Worm (Caenorhabditis elegans): ENCODE data around the gene F31D5.7.
A peak's percentile ranks its signal among the peaks of the same experiment; 100 is the strongest.

The F31D5.7 gene

DNA sequence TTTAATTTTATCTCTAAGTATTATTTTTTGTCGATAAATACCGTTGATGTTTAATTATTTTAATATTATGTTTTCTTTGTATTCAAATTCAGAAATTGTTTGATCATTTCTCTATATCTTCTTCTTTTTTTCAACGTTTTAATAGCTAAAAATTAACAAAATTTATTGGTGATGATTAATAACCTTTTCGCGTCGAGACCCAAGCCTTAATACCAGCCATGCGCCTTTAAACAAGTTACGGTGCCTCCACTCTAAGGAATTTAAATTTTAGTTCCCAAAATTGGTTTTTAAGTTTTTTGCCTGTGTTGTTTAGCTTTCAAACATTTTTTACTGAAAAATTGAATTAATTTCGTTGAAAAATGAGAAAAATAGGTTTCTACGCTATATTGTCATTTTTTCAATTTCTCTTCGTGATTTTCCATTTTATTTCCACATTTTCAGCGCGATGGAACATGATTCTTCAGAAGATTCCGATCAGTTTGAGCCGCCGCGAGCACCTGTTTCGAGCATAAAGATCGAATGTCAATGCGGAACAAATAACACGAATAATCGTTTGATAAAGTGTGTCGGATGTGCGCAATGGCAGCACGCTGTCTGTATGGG, 18.0 kb downstream of the F31D5.7 start, which contains the start of gene C16A11.3:
C16A11.3 (plus strand) TSS at position 440 of the 603 bp plus-strand sequence.
- TF ChIP-seq unc-130 (GFP tag; optimal IDR thresholded peaks at IDR 0.05) (peak; percentile 70), bed-2 (GFP tag; IDR thresholded peaks at IDR 0.05) (no peak), ceh-40 (GFP tag; IDR thresholded peaks at IDR 0.05) (no peak), dox-1 (GFP tag; IDR thresholded peaks at IDR 0.05) (no peak), nfya-1 (tag; optimal IDR thresholded peaks at IDR 0.05; ENCODE audit: borderline replicate concordance, insufficient read depth) (no peak), F57A8.1 (GFP tag; optimal IDR thresholded peaks at IDR 0.05) (no peak), him-1 (tag; optimal IDR thresholded peaks at IDR 0.05) (peak; percentile 34), egl-18 (GFP tag; IDR thresholded peaks at IDR 0.05) (no peak), Y95B8A.8 (GFP tag; IDR thresholded peaks at IDR 0.05) (no peak), mes-4 (tag; optimal IDR thresholded peaks at IDR 0.05) (peak; percentile 12), ztf-25 (GFP tag; IDR thresholded peaks at IDR 0.05) (no peak), Y53G8AR.9 (GFP tag; conservative IDR thresholded peaks at IDR 0.05) (peak; percentile 75; the same call in 1 of the 2 replicates), ztf-26 (tag; optimal IDR thresholded peaks at IDR 0.05) (no peak), attf-6 (GFP tag; IDR thresholded peaks at IDR 0.05) (peak; percentile 70; the same call in 1 of the 2 replicates), nfya-2 (GFP tag; IDR thresholded peaks at IDR 0.05) (0 out of 2 replicates have a peak, but pooled peaks have one; percentile 74), egl-44 (GFP tag; IDR thresholded peaks at IDR 0.05) (no peak), ama-1 (optimal IDR thresholded peaks at IDR 0.05) (no peak), ama-1 (GFP tag; optimal IDR thresholded peaks at IDR 0.05) (peak in 1 of 2 experiments; percentile 86), snpc-1.3 (tag; optimal IDR thresholded peaks at IDR 0.05; ENCODE audit: insufficient read depth) (peak; percentile 64), ztf-22 (GFP tag; optimal IDR thresholded peaks at IDR 0.05) (no peak), B0035.1 (tag; optimal IDR thresholded peaks at IDR 0.05) (no peak), ets-4 (GFP tag; optimal IDR thresholded peaks at IDR 0.05) (no peak), ztf-6 (GFP tag; IDR thresholded peaks at IDR 0.05) (no peak), snpc-4 (GFP tag; optimal IDR thresholded peaks at IDR 0.05) (peak; percentile 35), snpc-4 (tag; optimal IDR thresholded peaks at IDR 0.05) (peak in 2 of 4 experiments; percentile 3 to 42), T26A5.8 (tag; optimal IDR thresholded peaks at IDR 0.05) (no peak), xnd-1 (tag; optimal IDR thresholded peaks at IDR 0.05) (peak; percentile 81), F52B5.7 (tag; optimal IDR thresholded peaks at IDR 0.05) (no peak), F23B12.7 (tag; optimal IDR thresholded peaks at IDR 0.05; ENCODE audit: insufficient read depth) (no peak), die-1 (tag; optimal IDR thresholded peaks at IDR 0.05) (no peak), lin-40 (tag; optimal IDR thresholded peaks at IDR 0.05) (no peak), snpc-1.1 (tag; optimal IDR thresholded peaks at IDR 0.05; ENCODE audit: insufficient read depth) (peak; percentile 49), tbp1 (GFP tag; optimal IDR thresholded peaks at IDR 0.05) (peak; percentile 0), ekl-4 (GFP tag; IDR thresholded peaks at IDR 0.05) (peak; percentile 72), lin-35 (GFP tag; optimal IDR thresholded peaks at IDR 0.05) (peak in 1 of 3 experiments; percentile 32), nhr-80 (tag; optimal IDR thresholded peaks at IDR 0.05) (no peak), nfyb-1 (GFP tag; IDR thresholded peaks at IDR 0.05) (no peak), pha-4 (tag; optimal IDR thresholded peaks at IDR 0.05) (no peak), hmg-1.2 (GFP tag; IDR thresholded peaks at IDR 0.05) (peak; percentile 32; the same call in 1 of the 2 replicates), tlf-1 (GFP tag; optimal IDR thresholded peaks at IDR 0.05) (peak; percentile 58), efl-1 (GFP tag; optimal IDR thresholded peaks at IDR 0.05) (no peak), ccch-3 (GFP tag; optimal IDR thresholded peaks at IDR 0.05) (no peak), let-607 (tag; optimal IDR thresholded peaks at IDR 0.05) (no peak), fkh-3 (tag; optimal IDR thresholded peaks at IDR 0.05) (no peak), lsl-1 (GFP tag; optimal IDR thresholded peaks at IDR 0.05) (peak; percentile 75), F49E8.2 (tag; optimal IDR thresholded peaks at IDR 0.05; ENCODE audit: insufficient read depth) (peak; percentile 91), aptf-3 (GFP tag; IDR thresholded peaks at IDR 0.05) (no peak), ceh-58 (GFP tag; IDR thresholded peaks at IDR 0.05) (no peak)
